Worm (Caenorhabditis elegans): ENCODE data around the gene gln-3.

The gln-3 gene

DNA sequence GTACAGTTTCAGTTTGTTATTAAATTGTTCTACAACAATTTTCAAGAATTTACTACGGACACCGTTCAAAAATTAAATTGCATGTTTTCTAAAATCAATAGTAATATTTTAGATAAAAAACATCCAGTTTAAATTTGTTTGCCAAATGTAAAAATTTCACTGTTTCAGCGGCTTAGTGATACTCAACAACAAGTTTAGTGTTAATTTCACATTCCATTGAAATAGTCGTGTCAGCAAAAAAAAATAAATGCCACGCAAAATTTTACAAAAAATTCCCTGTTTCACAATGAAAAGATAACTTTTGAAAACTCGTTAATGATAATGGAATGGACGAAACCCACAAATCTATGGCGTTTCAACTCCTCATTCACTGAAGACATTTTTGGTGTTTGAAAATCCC, 45.7 kb upstream of the gln-3 start:
- no peak for TF ChIP-seq nhr-6 (tag; optimal IDR thresholded peaks at IDR 0.05)
- no peak for TF ChIP-seq nhr-129 (tag; optimal IDR thresholded peaks at IDR 0.05)
- TF ChIP-seq nhr-11 (tag; optimal IDR thresholded peaks at IDR 0.05), result no peak
- TF ChIP-seq R02D3.7 (tag; optimal IDR thresholded peaks at IDR 0.05), result no peak
- TF ChIP-seq unc-39 (tag; optimal IDR thresholded peaks at IDR 0.05), result no peak
- no peak for TF ChIP-seq Y55F3AM.14 (GFP tag; optimal IDR thresholded peaks at IDR 0.05)
- TF ChIP-seq aly-2 (tag; optimal IDR thresholded peaks at IDR 0.05), result no peak

DNA sequence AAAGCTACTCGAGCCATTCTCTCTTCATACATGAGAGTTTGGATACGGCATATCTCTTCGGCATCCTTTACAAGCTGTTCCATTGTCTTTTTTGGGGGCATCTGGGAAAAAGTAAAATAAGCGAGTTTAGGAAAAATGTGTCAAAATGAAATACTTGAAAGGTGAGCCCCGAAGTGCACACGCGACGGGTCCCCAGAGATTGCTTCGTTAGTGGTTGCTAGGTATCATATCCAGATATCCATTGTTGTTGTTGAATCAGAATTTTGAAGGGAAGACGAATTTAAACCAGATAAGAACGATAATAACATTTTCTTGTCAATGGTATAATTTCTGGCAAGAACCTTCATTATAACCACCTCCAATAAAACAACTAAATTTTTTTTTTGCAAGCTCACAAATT, 40.4 kb upstream of the gln-3 start, which contains the start of gene H25K10.2:
Gene H25K10.2, minus strand, starts transcription at position 101 of the 400 bp plus-strand sequence.
- TF ChIP-seq nhr-21 (tag; optimal IDR thresholded peaks at IDR 0.05), result no peak
- TF ChIP-seq nhr-6 (tag; optimal IDR thresholded peaks at IDR 0.05), result no peak
- no peak for TF ChIP-seq C34F6.9 (tag; optimal IDR thresholded peaks at IDR 0.05)
- no peak for TF ChIP-seq dmd-4 (tag; optimal IDR thresholded peaks at IDR 0.05)
- TF ChIP-seq unc-55 (GFP tag; optimal IDR thresholded peaks at IDR 0.05), result no peak
- no peak for TF ChIP-seq elt-1 (tag; optimal IDR thresholded peaks at IDR 0.05)
- TF ChIP-seq ztf-11 (tag; optimal IDR thresholded peaks at IDR 0.05), result no peak
- no peak for TF ChIP-seq snpc-4 (tag; optimal IDR thresholded peaks at IDR 0.05)
- TF ChIP-seq ceh-16 (tag; optimal IDR thresholded peaks at IDR 0.05), result no peak
- no peak for TF ChIP-seq nhr-25 (tag; optimal IDR thresholded peaks at IDR 0.05)
- no peak for TF ChIP-seq nhr-237 (tag; optimal IDR thresholded peaks at IDR 0.05)
- no peak for TF ChIP-seq skn-1 (tag; optimal IDR thresholded peaks at IDR 0.05)
- TF ChIP-seq unc-62 (GFP tag; optimal IDR thresholded peaks at IDR 0.05), result no peak
- TF ChIP-seq lin-39 (tag; optimal IDR thresholded peaks at IDR 0.05), result no peak
- no peak for TF ChIP-seq ceh-82 (tag; optimal IDR thresholded peaks at IDR 0.05)
- TF ChIP-seq gmeb-1 (tag; optimal IDR thresholded peaks at IDR 0.05), result no peak

DNA sequence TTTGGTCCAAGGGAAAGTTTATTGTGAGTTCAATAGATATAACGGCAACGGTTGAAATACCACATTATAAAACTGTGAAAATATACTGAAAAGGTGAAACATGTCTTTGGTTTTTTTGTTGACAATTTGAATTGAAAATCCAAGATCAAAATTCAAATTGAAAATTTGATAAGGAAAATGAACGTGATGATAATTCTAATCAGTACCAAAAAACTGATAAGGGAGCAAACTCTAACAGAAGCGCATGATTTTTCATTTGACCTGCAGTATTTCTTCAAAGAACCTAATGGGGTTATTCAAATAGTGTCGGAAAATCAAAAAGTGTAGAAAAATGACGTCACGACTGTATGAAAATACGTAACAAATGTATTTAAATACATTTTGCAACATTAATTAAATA, 32.9 kb upstream of the gln-3 start:
- TF ChIP-seq nhr-237 (tag; optimal IDR thresholded peaks at IDR 0.05) (no peak), nhr-10 (tag; optimal IDR thresholded peaks at IDR 0.05) (no peak), unc-62 (GFP tag; optimal IDR thresholded peaks at IDR 0.05) (no peak), ztf-11 (tag; optimal IDR thresholded peaks at IDR 0.05) (no peak), Y55F3AM.14 (GFP tag; optimal IDR thresholded peaks at IDR 0.05) (no peak), unc-39 (tag; optimal IDR thresholded peaks at IDR 0.05) (no peak), skn-1 (tag; optimal IDR thresholded peaks at IDR 0.05) (peak; percentile 62), sma-9 (GFP tag; optimal IDR thresholded peaks at IDR 0.05) (peak; percentile 68), sma-9 (tag; optimal IDR thresholded peaks at IDR 0.05) (no peak), ceh-16 (tag; optimal IDR thresholded peaks at IDR 0.05) (no peak), crh-2 (tag; optimal IDR thresholded peaks at IDR 0.05) (peak; percentile 28), sma-3 (GFP tag; optimal IDR thresholded peaks at IDR 0.05) (no peak), fos-1 (tag; optimal IDR thresholded peaks at IDR 0.05) (peak; percentile 68)

DNA sequence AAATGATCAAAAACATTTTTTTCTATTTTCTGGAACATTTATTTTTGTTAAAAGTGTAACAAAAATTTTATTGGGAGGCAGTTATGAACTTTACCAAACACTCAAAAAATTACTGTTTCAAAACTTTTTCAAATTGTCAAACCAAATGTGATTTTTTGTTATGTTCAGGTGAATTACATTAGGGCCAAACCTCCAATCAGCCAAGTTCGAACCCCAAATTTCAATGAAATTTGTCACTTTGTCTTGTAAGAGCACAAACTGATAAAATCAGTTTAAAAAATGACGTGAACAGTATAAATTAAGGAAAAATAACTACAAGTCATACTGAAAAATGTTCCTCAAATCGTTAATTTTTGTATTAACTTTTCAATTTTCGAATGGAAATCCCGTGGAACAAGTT, 31.6 kb upstream of the gln-3 start, which contains the start of gene H25K10.1:
Gene H25K10.1, plus strand, starts transcription at position 301 of the 400 bp plus-strand sequence.
- TF ChIP-seq elt-3 (tag; optimal IDR thresholded peaks at IDR 0.05) (no peak), nhr-129 (tag; optimal IDR thresholded peaks at IDR 0.05) (no peak), lin-11 (tag; optimal IDR thresholded peaks at IDR 0.05) (no peak)

DNA sequence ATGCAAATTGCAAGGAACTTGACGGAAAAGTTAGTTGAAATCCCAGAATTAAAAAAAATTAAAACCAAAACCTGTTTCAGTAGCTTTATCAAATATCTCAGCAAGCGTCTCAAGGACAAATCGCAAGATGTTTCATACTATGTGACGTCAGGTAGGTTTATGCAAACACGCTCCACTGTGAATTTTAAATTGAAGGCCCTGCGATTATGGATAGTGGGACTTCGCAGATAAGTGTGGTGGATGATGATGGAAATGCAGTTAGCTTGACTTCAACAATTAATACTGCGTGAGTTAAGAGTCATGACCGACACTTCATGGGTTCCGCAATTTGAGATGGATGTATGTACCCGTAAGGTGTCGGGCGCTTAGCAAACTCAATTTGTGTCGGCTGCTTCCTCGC, 29.4 kb upstream of the gln-3 start:
- TF ChIP-seq zag-1 (tag; optimal IDR thresholded peaks at IDR 0.05), result no peak
- TF ChIP-seq blmp-1 (tag; optimal IDR thresholded peaks at IDR 0.05; ENCODE audit: insufficient read depth), result no peak
- TF ChIP-seq F13H6.1 (tag; optimal IDR thresholded peaks at IDR 0.05), result no peak
- no peak for TF ChIP-seq ztf-11 (tag; optimal IDR thresholded peaks at IDR 0.05)

DNA sequence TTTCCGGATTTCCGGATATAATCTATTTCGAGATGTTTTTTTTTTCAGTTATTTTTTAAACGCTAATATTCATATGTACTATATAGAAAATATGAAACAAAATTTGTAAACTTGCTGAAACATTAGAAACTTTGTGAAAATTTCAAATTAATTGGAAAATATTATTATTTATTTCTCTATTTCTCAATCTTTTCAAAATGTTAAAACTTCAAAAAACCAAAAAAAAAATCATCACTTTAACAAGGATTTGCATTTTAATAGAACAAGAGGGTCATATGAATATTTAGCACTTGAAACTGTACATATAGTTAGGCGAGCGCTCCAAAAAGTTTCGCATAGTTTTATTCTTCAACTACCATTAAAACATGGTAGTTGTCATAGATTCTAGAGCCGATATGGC, 26.2 kb upstream of the gln-3 start, which contains the start of gene Y7A9A.1:
Gene Y7A9A.1, plus strand, starts transcription at position 301 of the 400 bp plus-strand sequence.
- no peak for TF ChIP-seq nhr-23 (tag; optimal IDR thresholded peaks at IDR 0.05)
- TF ChIP-seq R02D3.7 (tag; optimal IDR thresholded peaks at IDR 0.05), result no peak
- TF ChIP-seq mab-5 (tag; optimal IDR thresholded peaks at IDR 0.05), result no peak
- TF ChIP-seq lin-39 (tag; optimal IDR thresholded peaks at IDR 0.05), result no peak
- no peak for TF ChIP-seq ztf-11 (tag; optimal IDR thresholded peaks at IDR 0.05)
- TF ChIP-seq nhr-237 (tag; optimal IDR thresholded peaks at IDR 0.05), result no peak
- no peak for TF ChIP-seq ztf-4 (tag; optimal IDR thresholded peaks at IDR 0.05)
- no peak for TF ChIP-seq sem-4 (tag; optimal IDR thresholded peaks at IDR 0.05)
- TF ChIP-seq sma-3 (GFP tag; optimal IDR thresholded peaks at IDR 0.05), result no peak
- TF ChIP-seq blmp-1 (tag; optimal IDR thresholded peaks at IDR 0.05; ENCODE audit: insufficient read depth), result no peak
- TF ChIP-seq dmd-4 (tag; optimal IDR thresholded peaks at IDR 0.05), result no peak
